Worm (Caenorhabditis elegans) whole organism, late embryonic: ENCODE results near the gene W02H3.3.

Experiments used
- ceh-30 ChIP-seq: fragments of 150-350 bp; optimal IDR thresholded peaks from 2 replicates; lab custom pipeline; 2014; ENCODE audit warnings: missing biosample characterization, missing genetic modification characterization
- elt-2 ChIP-seq: sonication (generic microtip); optimal IDR thresholded peaks from 2 replicates; lab custom pipeline; 2016; ENCODE audit warnings: missing genetic modification reagents, missing genetic modification characterization, missing compliant biosample characterization
- fkh-10 ChIP-seq: fragments of 150-350 bp; optimal IDR thresholded peaks from 2 replicates; lab custom pipeline; 2014; ENCODE audit warnings: missing biosample characterization, missing genetic modification reagents, missing genetic modification characterization
- madf-2 ChIP-seq: sonication (generic microtip); optimal IDR thresholded peaks from 2 replicates; lab custom pipeline; 2017; ENCODE audit warnings: missing genetic modification characterization, missing compliant biosample characterization
- nhr-11 ChIP-seq: fragments of 150-350 bp; optimal IDR thresholded peaks from 2 replicates; lab custom pipeline; 2014; ENCODE audit warnings: missing biosample characterization, missing genetic modification characterization
- tbx-2 ChIP-seq: sonication (generic microtip); optimal IDR thresholded peaks from 2 replicates; lab custom pipeline; 2016; ENCODE audit warnings: missing genetic modification characterization, missing compliant biosample characterization

ce11 chrX:11122412-11122811 is 24.4 kb upstream of the W02H3.3 start:
- no peak for TF ChIP-seq elt-2
- TF ChIP-seq ceh-30 (tag; lab: Kevin White, UChicago) = no peak
- TF ChIP-seq nhr-11 = no peak
- no peak for TF ChIP-seq tbx-2 (tag; lab: Kevin White, UChicago)
- TF ChIP-seq madf-2 (tag; lab: Kevin White, UChicago) = no peak
- no peak for TF ChIP-seq fkh-10
